Worm (Caenorhabditis elegans) whole organism, young adult: ENCODE measurements around the gene B0228.6.

Source experiments
- C06A6.2 ChIP-seq: fragments of 200-800 bp; sonication (Bioruptor generic); conservative IDR thresholded peaks from 2 replicates; pipeline ENCODE4 v1.3.6; 2022; ENCODE audit warnings: missing genetic modification characterization, missing compliant biosample characterization
- F33H1.4 ChIP-seq: fragments of 200-800 bp; sonication (Bioruptor generic); IDR thresholded peaks from 2 replicates; pipeline ENCODE4 v1.3.6; 2022; ENCODE audit warnings: missing genetic modification reagents, missing genetic modification characterization, missing compliant biosample characterization
- F39B2.1 ChIP-seq: fragments of 200-800 bp; sonication (Bioruptor generic); IDR thresholded peaks from 2 replicates; pipeline ENCODE4 v1.3.6; 2022; ENCODE audit warnings: missing genetic modification reagents, missing genetic modification characterization, missing compliant biosample characterization
- F49E8.2 ChIP-seq: sonication (generic microtip); optimal IDR thresholded peaks from 3 replicates; lab custom pipeline; 2017; ENCODE audit warnings: missing genetic modification characterization, mild to moderate bottlenecking, missing compliant biosample characterization, antibody characterized with exemption, moderate library complexity; ENCODE audit not compliant: insufficient read depth
- F52B5.7 ChIP-seq: sonication (generic microtip); optimal IDR thresholded peaks from 2 replicates; lab custom pipeline; 2016; ENCODE audit warnings: mild to moderate bottlenecking, missing genetic modification characterization, missing compliant biosample characterization
- F57A8.1 ChIP-seq: fragments of 200-800 bp; sonication (Bioruptor generic); optimal IDR thresholded peaks from 2 replicates; lab custom pipeline; 2018; ENCODE audit warnings: mild to moderate bottlenecking, missing genetic modification characterization, moderate library complexity, missing compliant biosample characterization
- T07F8.4 ChIP-seq: sonication (generic microtip); optimal IDR thresholded peaks from 2 replicates; lab custom pipeline; 2016; ENCODE audit warnings: mild to moderate bottlenecking, missing genetic modification characterization, moderate library complexity, missing compliant biosample characterization
- Y67H2A.10 ChIP-seq: fragments of 200-800 bp; sonication (Bioruptor generic); conservative IDR thresholded peaks from 2 replicates; pipeline ENCODE4 v1.3.6; 2022; ENCODE audit warnings: missing genetic modification reagents, missing genetic modification characterization, missing compliant biosample characterization
- ZK185.1 ChIP-seq: sonication (generic microtip); optimal IDR thresholded peaks from 2 replicates; lab custom pipeline; 2016; ENCODE audit warnings: mild to moderate bottlenecking, missing genetic modification characterization, missing compliant biosample characterization; ENCODE audit not compliant: poor library complexity, severe bottlenecking
- aptf-3 ChIP-seq: fragments of 200-800 bp; sonication (Bioruptor generic); IDR thresholded peaks from 2 replicates; pipeline ENCODE4 v1.3.6; 2022; ENCODE audit warnings: missing genetic modification characterization, missing compliant biosample characterization
- atf-7 ChIP-seq: sonication (generic microtip); optimal IDR thresholded peaks from 2 replicates; lab custom pipeline; 2017; ENCODE audit warnings: mild to moderate bottlenecking, missing genetic modification characterization, missing compliant biosample characterization
- attf-5 ChIP-seq: fragments of 200-800 bp; sonication (Bioruptor generic); optimal IDR thresholded peaks from 2 replicates; lab custom pipeline; 2018; ENCODE audit warnings: mild to moderate bottlenecking, missing genetic modification characterization, missing compliant biosample characterization
- bed-2 ChIP-seq: fragments of 200-800 bp; sonication (Bioruptor generic); IDR thresholded peaks from 2 replicates; pipeline ENCODE4 v1.3.6; 2022; ENCODE audit warnings: missing genetic modification reagents, missing genetic modification characterization, missing compliant biosample characterization
- ceh-79 ChIP-seq: sonication (generic microtip); optimal IDR thresholded peaks from 2 replicates; lab custom pipeline; 2017; ENCODE audit warnings: mild to moderate bottlenecking, missing genetic modification characterization, missing compliant biosample characterization
- ceh-91 ChIP-seq: fragments of 200-800 bp; sonication (Bioruptor generic); IDR thresholded peaks from 2 replicates; pipeline ENCODE4 v1.3.6; 2022; ENCODE audit warnings: missing genetic modification reagents, missing genetic modification characterization, missing compliant biosample characterization
- dox-1 ChIP-seq: fragments of 200-800 bp; sonication (Bioruptor generic); IDR thresholded peaks from 2 replicates; pipeline ENCODE4 v1.3.6; 2022; ENCODE audit warnings: missing genetic modification reagents, missing genetic modification characterization, missing compliant biosample characterization
- efl-1 ChIP-seq: fragments of 150-350 bp; optimal IDR thresholded peaks from 2 replicates; lab custom pipeline; 2014; ENCODE audit warnings: missing biosample characterization, missing genetic modification reagents, missing genetic modification characterization
- egl-44 ChIP-seq: fragments of 200-800 bp; sonication (Bioruptor generic); IDR thresholded peaks from 2 replicates; pipeline ENCODE4 v1.3.6; 2022; ENCODE audit warnings: missing genetic modification reagents, missing genetic modification characterization, missing compliant biosample characterization
- him-1 ChIP-seq: sonication (generic microtip); optimal IDR thresholded peaks from 2 replicates; lab custom pipeline; 2016; ENCODE audit warnings: missing genotype, missing genetic modification reagents, missing genetic modification characterization, missing compliant biosample characterization
- let-526 ChIP-seq: fragments of 200-800 bp; sonication (Bioruptor generic); IDR thresholded peaks from 2 replicates; pipeline ENCODE4 v1.3.6; 2022; ENCODE audit warnings: missing genetic modification reagents, missing genetic modification characterization, missing compliant biosample characterization
- let-607 ChIP-seq, 2 experiments: fragments of 200-800 bp in 1 of 2; sonication (Bioruptor generic) in 1 of 2; sonication (generic microtip) in 1 of 2; optimal IDR thresholded peaks; 2 replicates each; lab custom pipeline; 2016 to 2018; ENCODE audit warnings: mild to moderate bottlenecking in 2 of 2, missing compliant biosample characterization in 2 of 2, missing genetic modification characterization in 2 of 2, moderate library complexity in 2 of 2, missing genotype in 1 of 2
- lin-26 ChIP-seq: fragments of 200-800 bp; sonication (Bioruptor generic); IDR thresholded peaks from 2 replicates; pipeline ENCODE4 v1.3.6; 2022; ENCODE audit warnings: missing genetic modification reagents, missing genetic modification characterization, missing compliant biosample characterization
- lin-40 ChIP-seq: sonication (generic microtip); optimal IDR thresholded peaks from 2 replicates; lab custom pipeline; 2016; ENCODE audit warnings: missing genetic modification characterization, mild to moderate bottlenecking, missing compliant biosample characterization, missing genotype, missing genetic modification reagents
- lin-54 ChIP-seq: fragments of 200-800 bp; sonication (Bioruptor generic); optimal IDR thresholded peaks from 2 replicates; lab custom pipeline; 2018; ENCODE audit warnings: mild to moderate bottlenecking, missing genetic modification characterization, missing compliant biosample characterization
- lsl-1 ChIP-seq: fragments of 200-800 bp; sonication (Bioruptor generic); optimal IDR thresholded peaks from 2 replicates; lab custom pipeline; 2018; ENCODE audit warnings: mild to moderate bottlenecking, missing genetic modification characterization, moderate library complexity, missing compliant biosample characterization
- madf-6 ChIP-seq: fragments of 200-800 bp; sonication (Bioruptor generic); IDR thresholded peaks from 2 replicates; pipeline ENCODE4 v1.3.6; 2022; ENCODE audit warnings: missing genetic modification reagents, missing genetic modification characterization, missing compliant biosample characterization
- mes-4 ChIP-seq: sonication (generic microtip); optimal IDR thresholded peaks from 2 replicates; lab custom pipeline; 2016; ENCODE audit warnings: missing genotype, missing genetic modification characterization, missing compliant biosample characterization
- nhr-120 ChIP-seq: fragments of 200-800 bp; sonication (Bioruptor generic); IDR thresholded peaks from 2 replicates; pipeline ENCODE4 v1.3.6; 2022; ENCODE audit warnings: missing genetic modification characterization, missing compliant biosample characterization
- nhr-80 ChIP-seq: sonication (generic microtip); optimal IDR thresholded peaks from 2 replicates; lab custom pipeline; 2016; ENCODE audit warnings: missing genetic modification characterization, missing compliant biosample characterization
- sea-2 ChIP-seq: fragments of 200-800 bp; sonication (Bioruptor generic); IDR thresholded peaks from 2 replicates; pipeline ENCODE4 v1.3.6; 2022; ENCODE audit warnings: missing genetic modification characterization, missing compliant biosample characterization
- snpc-1.1 ChIP-seq: sonication (generic microtip); optimal IDR thresholded peaks from 2 replicates; lab custom pipeline; 2017; ENCODE audit warnings: missing genetic modification characterization, mild to moderate bottlenecking, missing compliant biosample characterization, antibody characterized with exemption, moderate library complexity, missing genotype, missing genetic modification reagents; ENCODE audit not compliant: insufficient read depth
- snpc-3.4 ChIP-seq: sonication (generic microtip); optimal IDR thresholded peaks from 2 replicates; lab custom pipeline; 2017; ENCODE audit warnings: missing genetic modification characterization, mild to moderate bottlenecking, missing compliant biosample characterization, antibody characterized with exemption, moderate library complexity, missing genotype, missing genetic modification reagents
- snpc-4 ChIP-seq, 5 experiments: fragments of 150-350 bp in 1 of 5; sonication (generic microtip) in 4 of 5; optimal IDR thresholded peaks; 2 replicates each; lab custom pipeline; 2014 to 2018; ENCODE audit warnings: missing genetic modification characterization in 5 of 5, missing biosample characterization in 3 of 5, antibody characterized with exemption in 2 of 5, mild to moderate bottlenecking in 2 of 5, missing compliant biosample characterization in 2 of 5, missing genotype in 2 of 5, moderate library complexity in 2 of 5, missing genetic modification reagents in 1 of 5
- somi-1 ChIP-seq: fragments of 200-800 bp; sonication (Bioruptor generic); optimal IDR thresholded peaks from 2 replicates; lab custom pipeline; 2018; ENCODE audit warnings: mild to moderate bottlenecking, missing genetic modification characterization, missing compliant biosample characterization
- sptf-2 ChIP-seq: fragments of 200-800 bp; sonication (Bioruptor generic); optimal IDR thresholded peaks from 2 replicates; lab custom pipeline; 2018; ENCODE audit warnings: mild to moderate bottlenecking, missing genetic modification characterization, missing compliant biosample characterization
- unc-130 ChIP-seq: sonication (generic microtip); optimal IDR thresholded peaks from 2 replicates; lab custom pipeline; 2016; ENCODE audit warnings: missing genetic modification reagents, missing genetic modification characterization, missing compliant biosample characterization
- unc-62 ChIP-seq: fragments of 150-350 bp; optimal IDR thresholded peaks from 2 replicates; lab custom pipeline; 2014; ENCODE audit warnings: missing biosample characterization, missing genetic modification reagents, missing genetic modification characterization
- zim-3 ChIP-seq: sonication (generic microtip); optimal IDR thresholded peaks from 2 replicates; lab custom pipeline; 2017; ENCODE audit warnings: mild to moderate bottlenecking, missing genetic modification characterization, moderate library complexity, missing compliant biosample characterization
- ztf-18 ChIP-seq: sonication (generic microtip); optimal IDR thresholded peaks from 2 replicates; lab custom pipeline; 2016; ENCODE audit warnings: missing genotype, mild to moderate bottlenecking, missing genetic modification characterization, missing compliant biosample characterization
- ztf-25 ChIP-seq: fragments of 200-800 bp; sonication (Bioruptor generic); IDR thresholded peaks from 2 replicates; pipeline ENCODE4 v1.3.6; 2022; ENCODE audit warnings: missing genetic modification reagents, missing genetic modification characterization, missing compliant biosample characterization

Gene B0228.6

ce11 chrII:7769254-7769653, 14.3 kb upstream of the B0228.6 start:
- TF ChIP-seq C06A6.2 (no peak), nhr-120 (GFP tag; lab: Robert Waterston, UW) (no peak), lin-40 (tag; lab: Kevin White, UChicago) (no peak), egl-44 (GFP tag; lab: Robert Waterston, UW) (no peak), somi-1 (GFP tag; lab: Kevin White, UChicago) (no peak), ceh-91 (GFP tag; lab: Robert Waterston, UW) (no peak), lin-26 (no peak), zim-3 (tag; lab: Kevin White, UChicago) (no peak), F57A8.1 (GFP tag; lab: Kevin White, UChicago) (no peak), F49E8.2 (tag; lab: Kevin White, UChicago) (no peak), Y67H2A.10 (GFP tag; lab: Robert Waterston, UW) (no peak), ztf-18 (tag; lab: Kevin White, UChicago) (no peak), lin-54 (GFP tag; lab: Kevin White, UChicago) (no peak), unc-62 (GFP tag; lab: Kevin White, UChicago) (no peak), F52B5.7 (tag; lab: Kevin White, UChicago) (no peak), ZK185.1 (tag; lab: Kevin White, UChicago) (no peak), snpc-1.1 (tag; lab: Kevin White, UChicago) (no peak), let-607 (tag; optimal IDR thresholded peaks at IDR 0.05; lab: Kevin White, UChicago) (no peak)

ce11 chrII:7765456-7765855, 10.5 kb upstream of the B0228.6 start, which contains the start of gene srh-39:
TSS of gene srh-39 (minus strand) at chrII:7765556.
- no peak for TF ChIP-seq atf-7 (tag; lab: Kevin White, UChicago)

- TF ChIP-seq mes-4 (no peak), F52B5.7 (tag; lab: Kevin White, UChicago) (no peak), sea-2 (GFP tag; lab: Robert Waterston, UW) (no peak), sptf-2 (no peak), ztf-25 (no peak), T07F8.4 (tag; lab: Kevin White, UChicago) (no peak), aptf-3 (GFP tag; lab: Robert Waterston, UW) (no peak), ceh-79 (no peak), F33H1.4 (no peak)
- TF ChIP-seq, all 124 proteins: peak for 0
These were observed 8.6 kb upstream of the B0228.6 start, which contains the start of gene B0228.9 for ce11 chrII:7763569-7763968. TSS of gene B0228.9 (minus strand) at chrII:7763669.

DNA sequence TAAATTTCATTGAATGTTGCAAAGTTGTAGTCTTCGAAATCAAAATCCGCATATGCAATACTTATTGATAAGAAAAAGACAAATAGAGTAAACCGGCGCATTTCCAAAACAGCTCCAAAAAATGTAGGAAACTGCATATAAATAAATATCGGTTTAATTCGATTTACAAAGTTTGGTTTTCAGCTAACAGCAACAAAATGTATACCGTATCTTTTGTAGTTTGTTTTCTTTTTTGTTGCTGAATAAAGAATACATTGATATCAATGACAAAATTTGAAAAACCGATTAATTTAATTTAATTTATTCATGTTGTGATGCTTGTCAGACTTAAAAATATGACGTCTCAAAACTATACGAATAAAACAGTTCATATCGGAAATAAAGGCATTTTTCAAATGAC, 6.5 kb upstream of the B0228.6 start, which contains the start of gene B0228.8:
Gene B0228.8, minus strand, starts transcription at position 101 of the 400 bp plus-strand sequence.
- TF ChIP-seq let-526 (GFP tag; lab: Robert Waterston, UW) (no peak), bed-2 (GFP tag; lab: Robert Waterston, UW) (no peak), zim-3 (tag; lab: Kevin White, UChicago) (no peak), egl-44 (GFP tag; lab: Robert Waterston, UW) (no peak)

ce11 chrII:7758397-7759135, 3.6 kb upstream of the B0228.6 start, which contains the start of gene B0228.7:
TSS of gene B0228.7 (minus strand) at chrII:7759023.
- TF ChIP-seq F39B2.1: no peak
- peak; percentile 26 for TF ChIP-seq snpc-3.4
- no peak for TF ChIP-seq dox-1 (GFP tag; lab: Robert Waterston, UW)
- TF ChIP-seq F33H1.4: peak; percentile 87
- TF ChIP-seq attf-5 (GFP tag; lab: Kevin White, UChicago): peak; percentile 28
- peak; percentile 2 for TF ChIP-seq snpc-1.1 (tag; lab: Kevin White, UChicago)
- TF ChIP-seq efl-1: peak; percentile 69
- peak; percentile 33 for TF ChIP-seq him-1 (tag; lab: Kevin White, UChicago)
- peak; percentile 19 for TF ChIP-seq snpc-4 (GFP tag; optimal IDR thresholded peaks at IDR 0.05; lab: Kevin White, UChicago)
- no peak for TF ChIP-seq snpc-4 (tag; optimal IDR thresholded peaks at IDR 0.05; lab: Kevin White, UChicago)
- TF ChIP-seq madf-6: peak; percentile 97
- TF ChIP-seq lsl-1: peak; percentile 94
- TF ChIP-seq ztf-18 (tag; lab: Kevin White, UChicago): peak; percentile 86
- TF ChIP-seq unc-130 (GFP tag; lab: Kevin White, UChicago): no peak
- peak; percentile 55 for TF ChIP-seq nhr-80 (tag; lab: Kevin White, UChicago)
